Worm (Caenorhabditis elegans) whole organism, mixed stage, embryonic: ENCODE results near the gene sri-38.
"Not testable (repeated sequence)": the region's sequence is repeated elsewhere in the genome, so short reads cannot be mapped to it uniquely, and the experiment has no call there.

ENCODE experiments used
- M03D4.4 ChIP-seq: sonication (generic microtip); optimal IDR thresholded peaks from 2 replicates; lab custom pipeline; 2017; ENCODE audit warnings: mild to moderate bottlenecking, missing genetic modification characterization, missing compliant biosample characterization
- bed-3 ChIP-seq: fragments of 200-800 bp; sonication (Bioruptor generic); optimal IDR thresholded peaks from 3 replicates; lab custom pipeline; 2018; ENCODE audit warnings: mild to moderate bottlenecking, missing genetic modification characterization, moderate library complexity, missing compliant biosample characterization
- ceh-39 ChIP-seq: fragments of 150-350 bp; optimal IDR thresholded peaks from 2 replicates; lab custom pipeline; 2014; ENCODE audit warnings: missing biosample characterization, missing genetic modification characterization
- ceh-43 ChIP-seq: fragments of 200-800 bp; sonication (Bioruptor generic); optimal IDR thresholded peaks from 2 replicates; lab custom pipeline; 2018; ENCODE audit warnings: mild to moderate bottlenecking, missing genetic modification characterization, moderate library complexity, missing compliant biosample characterization
- ceh-83 ChIP-seq: fragments of 200-800 bp; sonication (Bioruptor generic); optimal IDR thresholded peaks from 2 replicates; lab custom pipeline; 2018; ENCODE audit warnings: mild to moderate bottlenecking, missing genetic modification characterization, missing compliant biosample characterization
- ces-1 ChIP-seq: fragments of 150-350 bp; optimal IDR thresholded peaks from 2 replicates; lab custom pipeline; 2014; ENCODE audit warnings: missing biosample characterization, missing genetic modification reagents, missing genetic modification characterization
- cnd-1 ChIP-seq: fragments of 200-800 bp; sonication (Bioruptor generic); optimal IDR thresholded peaks from 2 replicates; lab custom pipeline; 2018; ENCODE audit warnings: mild to moderate bottlenecking, missing genetic modification characterization, missing compliant biosample characterization
- elt-1 ChIP-seq: sonication (generic microtip); optimal IDR thresholded peaks from 2 replicates; lab custom pipeline; 2017; ENCODE audit warnings: missing genetic modification characterization, mild to moderate bottlenecking, missing compliant biosample characterization, antibody characterized with exemption, moderate library complexity, borderline replicate concordance; ENCODE audit not compliant: insufficient read depth
- elt-3 ChIP-seq: fragments of 150-350 bp; optimal IDR thresholded peaks from 2 replicates; lab custom pipeline; 2014; ENCODE audit warnings: missing biosample characterization, missing genetic modification characterization
- flh-1 ChIP-seq: fragments of 200-800 bp; sonication (Bioruptor generic); optimal IDR thresholded peaks from 2 replicates; lab custom pipeline; 2018; ENCODE audit warnings: mild to moderate bottlenecking, missing genetic modification characterization, moderate library complexity, missing compliant biosample characterization
- hlh-1 ChIP-seq: fragments of 150-350 bp; optimal IDR thresholded peaks from 2 replicates; lab custom pipeline; 2014; ENCODE audit warnings: missing biosample characterization, missing genetic modification reagents, missing genetic modification characterization
- lin-13 ChIP-seq: fragments of 150-350 bp; optimal IDR thresholded peaks from 2 replicates; lab custom pipeline; 2014; ENCODE audit warnings: missing biosample characterization, missing genetic modification characterization
- lsy-2 ChIP-seq: fragments of 150-350 bp; optimal IDR thresholded peaks from 2 replicates; lab custom pipeline; 2014; ENCODE audit warnings: missing biosample characterization, missing genetic modification characterization
- mab-5 ChIP-seq: fragments of 150-350 bp; optimal IDR thresholded peaks from 2 replicates; lab custom pipeline; 2014; ENCODE audit warnings: missing biosample characterization, missing genetic modification characterization
- mep-1 ChIP-seq: fragments of 150-350 bp; optimal IDR thresholded peaks from 2 replicates; lab custom pipeline; 2017; ENCODE audit warnings: missing biosample characterization, missing genetic modification reagents, missing genetic modification characterization, inconsistent platforms
- mls-2 ChIP-seq: sonication (generic microtip); optimal IDR thresholded peaks from 2 replicates; lab custom pipeline; 2016; ENCODE audit warnings: mild to moderate bottlenecking, missing genetic modification characterization, moderate library complexity, missing compliant biosample characterization
- nhr-12 ChIP-seq: fragments of 150-350 bp; optimal IDR thresholded peaks from 2 replicates; lab custom pipeline; 2014; ENCODE audit warnings: missing biosample characterization, missing genetic modification characterization
- nhr-2 ChIP-seq: fragments of 150-350 bp; optimal IDR thresholded peaks from 2 replicates; lab custom pipeline; 2014; ENCODE audit warnings: missing biosample characterization, missing genetic modification characterization
- nhr-237 ChIP-seq: fragments of 150-350 bp; optimal IDR thresholded peaks from 2 replicates; lab custom pipeline; 2014; ENCODE audit warnings: missing biosample characterization, missing genetic modification characterization
- nhr-28 ChIP-seq: fragments of 150-350 bp; optimal IDR thresholded peaks from 2 replicates; lab custom pipeline; 2014; ENCODE audit warnings: missing biosample characterization, missing genetic modification characterization
- nhr-76 ChIP-seq: sonication (generic microtip); optimal IDR thresholded peaks from 2 replicates; lab custom pipeline; 2017; ENCODE audit warnings: missing biosample characterization, missing genetic modification characterization
- pha-4 ChIP-seq: fragments of 150-350 bp; optimal IDR thresholded peaks from 2 replicates; lab custom pipeline; 2018; ENCODE audit warnings: missing biosample characterization, missing genetic modification reagents, missing genetic modification characterization
- sem-2 ChIP-seq: fragments of 200-800 bp; sonication (Bioruptor generic); optimal IDR thresholded peaks from 2 replicates; lab custom pipeline; 2018; ENCODE audit warnings: mild to moderate bottlenecking, missing genetic modification characterization, missing compliant biosample characterization
- snpc-4 ChIP-seq: fragments of 150-350 bp; optimal IDR thresholded peaks from 2 replicates; lab custom pipeline; 2014; ENCODE audit warnings: missing biosample characterization, missing genetic modification characterization
- sptf-1 ChIP-seq: sonication (generic microtip); optimal IDR thresholded peaks from 2 replicates; lab custom pipeline; 2017; ENCODE audit warnings: mild to moderate bottlenecking, missing genetic modification characterization, moderate library complexity, missing compliant biosample characterization
- tbx-8 ChIP-seq: fragments of 200-800 bp; sonication (Bioruptor generic); optimal IDR thresholded peaks from 2 replicates; lab custom pipeline; 2018; ENCODE audit warnings: mild to moderate bottlenecking, missing genetic modification characterization, moderate library complexity, missing compliant biosample characterization
- unc-120 ChIP-seq: sonication (generic microtip); optimal IDR thresholded peaks from 2 replicates; lab custom pipeline; 2017; ENCODE audit warnings: missing genetic modification characterization, missing compliant biosample characterization; ENCODE audit not compliant: poor library complexity, severe bottlenecking
- unc-39 ChIP-seq: fragments of 150-350 bp; optimal IDR thresholded peaks from 2 replicates; lab custom pipeline; 2014; ENCODE audit warnings: missing biosample characterization, missing genetic modification characterization
- zip-8 ChIP-seq: fragments of 150-350 bp; optimal IDR thresholded peaks from 2 replicates; lab custom pipeline; 2014; ENCODE audit warnings: missing biosample characterization, missing genetic modification characterization

Gene sri-38

DNA sequence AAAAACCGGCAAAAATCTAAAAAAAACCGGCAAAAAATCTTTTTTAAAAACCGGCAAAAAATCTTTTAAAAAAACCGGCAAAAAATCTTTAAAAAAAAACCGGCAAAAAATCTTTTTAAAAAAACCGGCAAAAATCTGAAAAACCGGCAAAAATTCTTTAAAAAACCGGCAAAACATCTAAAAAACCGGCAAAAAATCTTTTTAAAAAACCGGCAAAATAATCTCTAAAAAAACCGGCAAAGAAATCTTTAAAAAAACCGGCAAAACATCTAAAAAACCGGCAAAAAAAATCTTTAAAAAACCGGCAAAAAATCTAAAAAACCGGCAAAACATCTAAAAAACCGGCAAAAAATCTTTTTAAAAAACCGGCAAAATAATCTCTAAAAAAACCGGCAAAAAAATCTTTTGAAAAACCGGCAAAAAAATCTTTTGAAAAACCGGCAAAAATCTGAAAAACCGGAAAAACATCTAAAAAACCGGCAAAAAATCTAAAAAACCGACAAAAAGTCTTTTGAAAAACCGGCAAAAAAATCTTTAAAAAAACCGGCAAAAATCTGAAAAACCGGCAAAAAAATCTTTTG lies 40.2 kb upstream of the sri-38 start:
- TF ChIP-seq bed-3 (peak; percentile 70), unc-120 (tag; lab: Kevin White, UChicago) (peak; percentile 39), M03D4.4 (peak; percentile 79), sptf-1 (peak; percentile 84)

DNA sequence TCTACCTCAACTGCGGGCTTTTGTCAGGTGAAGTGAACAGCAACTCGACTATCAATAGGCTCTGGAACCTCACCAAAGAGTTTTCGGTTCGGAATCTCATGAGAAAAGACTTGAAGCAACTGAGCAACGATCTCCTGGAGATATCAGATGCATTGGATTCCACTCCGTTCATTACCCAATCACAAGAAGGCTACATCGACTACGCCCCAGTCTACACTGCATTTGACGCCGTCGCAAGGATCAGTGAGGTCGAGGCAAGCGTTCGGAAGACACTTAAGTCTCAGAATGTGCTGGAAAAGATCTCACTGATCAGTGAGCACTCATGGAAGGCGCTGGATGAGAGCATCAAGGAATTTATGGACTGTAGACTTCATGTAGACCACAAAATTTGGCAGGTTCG lies 32.4 kb upstream of the sri-38 start:
- TF ChIP-seq nhr-28 (no peak), lin-13 (tag; lab: Kevin White, UChicago) (no peak), M03D4.4 (no peak), nhr-2 (no peak), ces-1 (GFP tag; lab: Kevin White, UChicago) (no peak), lsy-2 (no peak), nhr-237 (no peak), ceh-83 (no peak), ceh-39 (tag; lab: Kevin White, UChicago) (no peak), cnd-1 (tag; lab: Kevin White, UChicago) (no peak), nhr-76 (tag; lab: Kevin White, UChicago) (no peak), nhr-12 (no peak), tbx-8 (GFP tag; lab: Kevin White, UChicago) (no peak)

DNA sequence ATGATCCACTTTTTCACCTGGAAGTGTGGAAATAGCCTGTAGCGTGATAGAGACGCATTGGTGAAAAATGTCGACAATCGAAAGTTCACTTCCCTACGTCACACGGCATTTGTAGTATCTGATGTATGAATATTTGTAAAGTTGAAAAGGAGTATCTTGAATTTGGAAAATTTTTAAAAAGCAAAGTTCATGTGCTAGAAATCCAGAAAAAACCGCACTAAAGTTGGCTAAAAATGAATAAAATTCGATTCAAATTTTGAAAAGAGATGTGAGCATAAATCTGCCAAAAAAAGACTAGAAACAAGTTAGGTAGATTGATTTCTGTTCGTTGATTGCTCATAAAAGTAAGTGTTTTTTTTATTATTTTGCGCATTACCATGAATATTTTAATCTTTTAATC lies 27.6 kb upstream of the sri-38 start, which contains the start of gene sri-74:
TSS of gene sri-74 (minus strand) at position 101 of the 400 bp plus-strand sequence.
- TF ChIP-seq nhr-76 (tag; lab: Kevin White, UChicago): no peak
- no peak for TF ChIP-seq sem-2 (GFP tag; lab: Kevin White, UChicago)

DNA sequence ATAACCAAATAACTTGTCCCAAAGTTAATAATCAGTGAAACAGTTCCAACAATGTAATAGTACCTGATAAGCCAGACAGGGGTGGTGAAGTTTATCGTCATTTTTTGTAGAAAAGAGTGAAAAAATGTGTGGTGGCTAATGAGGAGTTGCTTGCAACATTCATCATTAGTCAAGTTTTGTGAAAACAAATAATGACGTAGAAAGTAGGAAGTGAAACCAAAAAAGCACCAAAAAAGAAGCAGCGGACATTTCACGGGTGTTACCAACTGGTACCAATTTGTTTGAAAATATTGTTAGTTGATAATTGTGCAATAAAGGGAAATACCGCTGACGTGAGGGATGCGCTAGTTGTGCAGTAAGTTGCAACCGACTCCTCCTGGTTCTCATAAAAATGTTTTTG lies 25.2 kb upstream of the sri-38 start, which contains the start of gene sri-36:
TSS of gene sri-36 (minus strand) at position 101 of the 400 bp plus-strand sequence.
- TF ChIP-seq snpc-4 (tag; lab: Kevin White, UChicago) (no peak), mls-2 (no peak), mep-1 (tag; lab: Kevin White, UChicago) (no peak), nhr-12 (no peak), tbx-8 (GFP tag; lab: Kevin White, UChicago) (no peak)

DNA sequence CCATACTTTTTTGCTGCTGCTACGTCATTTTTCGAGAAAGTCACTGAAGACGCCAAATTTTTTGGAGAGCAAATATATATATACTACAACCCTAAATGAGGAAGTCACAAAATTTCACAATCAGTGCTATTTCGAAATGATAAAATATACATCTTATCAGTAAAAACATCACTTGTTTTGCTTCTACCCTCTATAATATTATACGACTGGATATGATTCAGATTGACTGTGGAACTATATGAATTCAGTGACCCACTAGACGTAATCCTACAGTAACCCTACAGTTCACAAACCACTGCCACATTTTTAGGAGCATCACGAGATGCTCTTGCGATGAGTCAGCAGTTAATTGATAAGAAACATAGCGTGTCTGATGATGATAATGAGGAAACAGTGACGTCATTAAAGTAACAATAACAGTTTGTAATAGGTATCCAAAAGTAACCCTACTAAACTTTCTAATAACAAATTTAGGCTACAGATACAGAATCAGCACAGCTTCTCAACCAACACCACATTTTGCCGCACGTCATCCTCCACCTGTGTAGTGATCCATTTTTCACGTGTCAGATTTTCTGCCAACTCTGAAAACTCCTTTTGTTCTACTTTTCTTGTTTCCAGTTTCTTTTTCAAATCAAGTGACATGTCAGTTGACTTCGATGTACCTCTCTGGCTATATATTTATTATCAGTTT lies 23.7 kb upstream of the sri-38 start, which contains the start of the genes F33H12.7 and sri-39:
TSS of gene F33H12.7 (minus strand) at position 51 of the 694 bp plus-strand sequence.
TSS of gene sri-39 (plus strand) at position 644 of the 694 bp plus-strand sequence.
- TF ChIP-seq nhr-237 (no peak), flh-1 (GFP tag; lab: Kevin White, UChicago) (no peak), elt-3 (tag; lab: Kevin White, UChicago) (no peak), sptf-1 (no peak), M03D4.4 (no peak), ceh-39 (tag; lab: Kevin White, UChicago) (no peak), lin-13 (tag; lab: Kevin White, UChicago) (no peak), ceh-83 (no peak), nhr-2 (no peak), unc-39 (tag; lab: Kevin White, UChicago) (no peak), nhr-76 (tag; lab: Kevin White, UChicago) (no peak), nhr-28 (no peak), hlh-1 (no peak), mab-5 (no peak), ceh-43 (GFP tag; lab: Kevin White, UChicago) (no peak), zip-8 (no peak), pha-4 (tag; lab: Kevin White, UChicago) (no peak), elt-1 (no peak), lsy-2 (no peak)

DNA sequence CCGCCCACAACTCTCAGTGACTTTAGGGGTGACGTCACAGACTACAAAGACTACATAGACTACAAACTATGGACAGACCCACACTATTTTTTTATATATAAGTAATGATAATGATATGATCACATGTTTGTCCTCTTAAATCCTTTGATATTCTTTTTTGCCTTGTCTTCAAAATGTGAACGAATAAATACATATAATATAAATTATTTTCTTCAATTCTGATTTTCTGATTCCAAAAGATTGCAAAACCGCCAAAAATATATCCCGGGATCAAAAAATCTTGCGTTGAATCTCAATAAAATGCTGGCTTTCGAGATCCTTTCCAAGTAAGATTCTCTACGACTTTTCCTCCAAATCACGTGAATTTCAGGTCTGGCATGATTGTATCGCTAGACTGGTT lies 10.5 kb upstream of the sri-38 start, which contains the start of gene F33H12.1:
TSS of gene F33H12.1 (plus strand) at position 301 of the 400 bp plus-strand sequence.
- not testable (repeated sequence) for TF ChIP-seq pha-4 (tag; lab: Kevin White, UChicago); sptf-1; lin-13 (tag; lab: Kevin White, UChicago)
